Worm (Caenorhabditis elegans) whole organism, L4/young adult: ENCODE data around the gene mpz-6.

Experiments used
- W03F9.2 ChIP-seq: fragments of 150-350 bp; optimal IDR thresholded peaks from 2 replicates; lab custom pipeline; 2014; ENCODE audit warnings: missing biosample characterization, missing genetic modification characterization
- him-1 ChIP-seq: sonication (generic microtip); optimal IDR thresholded peaks from 2 replicates; lab custom pipeline; 2016; ENCODE audit warnings: missing genotype, missing genetic modification reagents, missing genetic modification characterization, missing compliant biosample characterization

- TF ChIP-seq him-1 (tag; lab: Kevin White, UChicago) (no peak), W03F9.2 (tag; lab: Kevin White, UChicago) (no peak)
Measured at ce11 chrII:9426076-9426475, 19.2 kb upstream of the mpz-6 start, which contains the start of gene M176.10.
